Worm (Caenorhabditis elegans) whole organism, midembryonic: Measurements from ENCODE around the gene R12B2.13.

ENCODE experiments used
- T22C8.4 ChIP-seq: fragments of 200-800 bp; sonication (Bioruptor generic); IDR thresholded peaks from 2 replicates; pipeline ENCODE4 v1.3.6; 2022; ENCODE audit warnings: missing genetic modification characterization, missing compliant biosample characterization
- cog-1 ChIP-seq: sonication (generic microtip); optimal IDR thresholded peaks from 2 replicates; lab custom pipeline; 2016; ENCODE audit warnings: missing genetic modification characterization, missing compliant biosample characterization
- flt-1 ChIP-seq: fragments of 200-800 bp; sonication (Bioruptor generic); IDR thresholded peaks from 2 replicates; pipeline ENCODE4 v1.3.6; 2022; ENCODE audit warnings: missing genetic modification characterization, missing compliant biosample characterization
- klf-2 ChIP-seq: fragments of 200-800 bp; sonication (Bioruptor generic); conservative IDR thresholded peaks from 2 replicates; pipeline ENCODE4 v1.3.6; 2022; ENCODE audit warnings: missing genetic modification reagents, missing genetic modification characterization, missing compliant biosample characterization
- med-1 ChIP-seq: sonication (generic microtip); optimal IDR thresholded peaks from 2 replicates; lab custom pipeline; 2017; ENCODE audit warnings: missing genetic modification characterization, mild to moderate bottlenecking, missing compliant biosample characterization, antibody characterized with exemption, missing genetic modification reagents; ENCODE audit not compliant: insufficient read depth
- ref-1 ChIP-seq: fragments of 200-800 bp; sonication (Bioruptor generic); conservative IDR thresholded peaks from 2 replicates; pipeline ENCODE4 v1.3.6; 2022; ENCODE audit warnings: missing genetic modification reagents, missing genetic modification characterization, missing compliant biosample characterization
- tab-1 ChIP-seq: fragments of 200-800 bp; sonication (Bioruptor generic); IDR thresholded peaks from 2 replicates; pipeline ENCODE4 v1.3.6; 2022; ENCODE audit warnings: missing genetic modification characterization, missing compliant biosample characterization
- ztf-23 ChIP-seq: fragments of 200-800 bp; sonication (Bioruptor generic); IDR thresholded peaks from 2 replicates; pipeline ENCODE4 v1.3.6; 2022; ENCODE audit warnings: missing genetic modification reagents, missing genetic modification characterization, missing compliant biosample characterization
- ztf-29 ChIP-seq: fragments of 200-800 bp; sonication (Bioruptor generic); IDR thresholded peaks from 2 replicates; pipeline ENCODE4 v1.3.6; 2022; ENCODE audit warnings: missing genetic modification reagents, missing genetic modification characterization, missing compliant biosample characterization

ce11 chrIII:5868401-5868800 lies 35.1 kb upstream of the R12B2.13 start, which contains the start of gene eng-1:
- TF ChIP-seq cog-1 (no peak), klf-2 (GFP tag; lab: Robert Waterston, UW) (no peak), ztf-29 (no peak), tab-1 (no peak), flt-1 (no peak), med-1 (GFP tag; lab: Kevin White, UChicago) (no peak), T22C8.4 (GFP tag; lab: Robert Waterston, UW) (no peak), ref-1 (no peak), ztf-23 (no peak)
